Worm (Caenorhabditis elegans): Measurements from ENCODE around the gene slc-25A18.2.

DNA sequence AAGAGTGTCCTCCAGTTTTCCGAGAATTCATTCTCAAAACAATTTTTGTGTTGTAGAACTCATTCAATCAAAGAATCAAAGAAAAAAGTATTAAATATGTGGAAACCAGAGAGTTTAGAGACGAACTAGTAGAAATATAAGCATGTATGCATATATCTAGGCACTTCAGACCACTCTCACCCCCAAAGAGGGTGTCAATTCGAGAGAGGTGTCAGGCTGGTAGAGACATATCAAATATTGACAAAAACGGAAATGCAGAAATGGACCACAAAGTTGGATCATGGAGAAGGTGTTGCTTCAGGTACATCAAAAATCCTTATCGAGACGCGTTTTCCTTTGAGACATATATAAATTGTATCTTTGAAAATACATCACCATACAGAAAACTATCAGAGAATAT, 48.9 kb downstream of the slc-25A18.2 start:
- no peak for TF ChIP-seq dpl-1 (GFP tag; optimal IDR thresholded peaks at IDR 0.05)
- no peak for TF ChIP-seq nhr-90 (tag; optimal IDR thresholded peaks at IDR 0.05)
- no peak for TF ChIP-seq madf-8 (GFP tag; conservative IDR thresholded peaks at IDR 0.05)

Data from whole organism, young adult.